Fruit fly (Drosophila melanogaster) whole organism, prepupa: ENCODE measurements around the gene CG3652.
A peak's percentile ranks its signal among the peaks of the same experiment; 100 is the strongest.

ENCODE experiments used
- Blimp-1 ChIP-seq: fragments of 200-800 bp; sonication (Bioruptor generic); optimal IDR thresholded peaks from 3 replicates; lab custom pipeline; 2017; ENCODE audit warnings: missing biosample characterization, missing genetic modification characterization, mild to moderate bottlenecking, moderate library complexity, missing genetic modification reagents
- CG10669 ChIP-seq: fragments of 200-800 bp; sonication (Bioruptor generic); optimal IDR thresholded peaks from 3 replicates; lab custom pipeline; 2018; ENCODE audit warnings: missing biosample characterization, mild to moderate bottlenecking, missing genetic modification characterization, moderate library complexity
- CG11762 ChIP-seq: fragments of 200-800 bp; sonication (Bioruptor generic); optimal IDR thresholded peaks from 3 replicates; lab custom pipeline; 2016; ENCODE audit warnings: missing biosample characterization, missing genetic modification characterization; ENCODE audit not compliant: insufficient read depth
- CG11902 ChIP-seq: fragments of 200-800 bp; sonication (Bioruptor generic); optimal IDR thresholded peaks from 3 replicates; lab custom pipeline; 2016; ENCODE audit warnings: missing biosample characterization, missing genetic modification characterization
- CG15336 ChIP-seq: fragments of 200-800 bp; sonication (Bioruptor generic); IDR thresholded peaks from 2 replicates; pipeline ENCODE4 v1.3.6; 2022; ENCODE audit warnings: missing biosample characterization, missing genetic modification characterization
- CG1621 ChIP-seq: fragments of 200-800 bp; sonication (Bioruptor generic); optimal IDR thresholded peaks from 3 replicates; lab custom pipeline; 2018; ENCODE audit warnings: missing biosample characterization, mild to moderate bottlenecking, missing genetic modification characterization
- CG16779 ChIP-seq: fragments of 200-800 bp; sonication (Bioruptor generic); optimal IDR thresholded peaks from 3 replicates; lab custom pipeline; 2017; ENCODE audit warnings: missing biosample characterization, mild to moderate bottlenecking, missing genetic modification characterization
- CG3032 ChIP-seq: fragments of 200-800 bp; optimal IDR thresholded peaks from 2 replicates; lab custom pipeline; 2019; ENCODE audit warnings: missing biosample characterization, mild to moderate bottlenecking, missing genetic modification characterization, moderate library complexity
- CG32006 ChIP-seq: fragments of 200-800 bp; sonication (Bioruptor generic); optimal IDR thresholded peaks from 3 replicates; lab custom pipeline; 2017; ENCODE audit warnings: missing biosample characterization, mild to moderate bottlenecking, missing genetic modification characterization
- CG3919 ChIP-seq: fragments of 200-800 bp; sonication (Bioruptor generic); optimal IDR thresholded peaks from 3 replicates; lab custom pipeline; 2016; ENCODE audit warnings: missing biosample characterization, missing genetic modification characterization
- CG6163 ChIP-seq: fragments of 200-800 bp; sonication (Bioruptor generic); IDR thresholded peaks from 3 replicates; pipeline ENCODE4 v1.3.6; 2022; ENCODE audit warnings: missing biosample characterization, missing genetic modification characterization
- CG6276 ChIP-seq: fragments of 200-800 bp; sonication (Bioruptor generic); optimal IDR thresholded peaks from 2 replicates; lab custom pipeline; 2017; ENCODE audit warnings: missing biosample characterization, mild to moderate bottlenecking, missing genetic modification characterization
- CG6792 ChIP-seq: fragments of 200-800 bp; sonication (Bioruptor generic); optimal IDR thresholded peaks from 3 replicates; lab custom pipeline; 2016; ENCODE audit warnings: missing biosample characterization, missing genetic modification characterization
- CG6808 ChIP-seq: fragments of 200-800 bp; sonication (Bioruptor generic); optimal IDR thresholded peaks from 3 replicates; lab custom pipeline; 2017; ENCODE audit warnings: missing biosample characterization, missing genetic modification characterization, mild to moderate bottlenecking, moderate library complexity, missing genetic modification reagents
- CG6854 ChIP-seq: fragments of 200-800 bp; sonication (Bioruptor generic); optimal IDR thresholded peaks from 2 replicates; lab custom pipeline; 2017; ENCODE audit warnings: missing biosample characterization, mild to moderate bottlenecking, missing genetic modification characterization
- CG8119 ChIP-seq: fragments of 200-800 bp; sonication (Bioruptor generic); IDR thresholded peaks from 3 replicates; pipeline ENCODE4 v1.3.6; 2022; ENCODE audit warnings: missing biosample characterization, missing genetic modification characterization
- CG8319 ChIP-seq: fragments of 200-800 bp; sonication (Bioruptor generic); optimal IDR thresholded peaks from 3 replicates; lab custom pipeline; 2016; ENCODE audit warnings: missing biosample characterization, missing genetic modification characterization
- CG8632 ChIP-seq: fragments of 200-800 bp; sonication (Bioruptor generic); optimal IDR thresholded peaks from 3 replicates; lab custom pipeline; 2016; ENCODE audit warnings: missing biosample characterization, missing genetic modification characterization
- CG9139 ChIP-seq: fragments of 200-800 bp; sonication (Bioruptor generic); optimal IDR thresholded peaks from 3 replicates; lab custom pipeline; 2017; ENCODE audit warnings: missing biosample characterization, mild to moderate bottlenecking, missing genetic modification characterization
- Eip75B ChIP-seq: fragments of 200-800 bp; sonication (Bioruptor generic); optimal IDR thresholded peaks from 3 replicates; lab custom pipeline; 2016; ENCODE audit warnings: missing biosample characterization, missing genetic modification characterization
- Eip78C ChIP-seq: fragments of 200-800 bp; sonication (Bioruptor generic); peaks from one replicate; lab custom pipeline; 2016; ENCODE audit warnings: missing biosample characterization, missing genetic modification characterization
- Eip93F ChIP-seq: fragments of 200-800 bp; sonication (Bioruptor generic); optimal IDR thresholded peaks from 2 replicates; lab custom pipeline; 2016; ENCODE audit warnings: missing biosample characterization, mild to moderate bottlenecking, missing genetic modification characterization
- Gug ChIP-seq: fragments of 200-800 bp; sonication (Bioruptor generic); IDR thresholded peaks from 2 replicates; pipeline ENCODE4 v1.3.6; 2022; ENCODE audit warnings: missing biosample characterization, missing genetic modification characterization
- Hr38 ChIP-seq: sonication (Bioruptor generic); optimal IDR thresholded peaks from 2 replicates; lab custom pipeline; 2016; ENCODE audit warnings: missing biosample characterization, missing genetic modification characterization
- Hr39 ChIP-seq: fragments of 200-800 bp; sonication (Bioruptor generic); optimal IDR thresholded peaks from 2 replicates; lab custom pipeline; 2016; ENCODE audit warnings: missing biosample characterization, missing genetic modification characterization
- Hr4 ChIP-seq: fragments of 200-800 bp; sonication (Bioruptor generic); optimal IDR thresholded peaks from 3 replicates; lab custom pipeline; 2016; ENCODE audit warnings: missing biosample characterization, missing genetic modification characterization
- Lpt ChIP-seq: fragments of 200-800 bp; sonication (Bioruptor generic); optimal IDR thresholded peaks from 3 replicates; lab custom pipeline; 2016; ENCODE audit warnings: missing biosample characterization, missing genetic modification characterization
- Sox102F ChIP-seq: fragments of 200-800 bp; sonication (Bioruptor generic); optimal IDR thresholded peaks from 2 replicates; lab custom pipeline; 2016; ENCODE audit warnings: missing biosample characterization, mild to moderate bottlenecking, missing genetic modification characterization
- Sox14 ChIP-seq: fragments of 200-800 bp; sonication (Bioruptor generic); optimal IDR thresholded peaks from 3 replicates; lab custom pipeline; 2016; ENCODE audit warnings: missing biosample characterization, missing genetic modification characterization
- Sox15 ChIP-seq: fragments of 200-800 bp; sonication (Bioruptor generic); optimal IDR thresholded peaks from 3 replicates; lab custom pipeline; 2016; ENCODE audit warnings: missing biosample characterization, missing genetic modification characterization
- achi ChIP-seq: fragments of 200-800 bp; sonication (Bioruptor generic); optimal IDR thresholded peaks from 3 replicates; lab custom pipeline; 2016; ENCODE audit warnings: missing biosample characterization, missing genetic modification characterization
- cyc ChIP-seq: fragments of 200-800 bp; sonication (Bioruptor generic); optimal IDR thresholded peaks from 3 replicates; lab custom pipeline; 2016; ENCODE audit warnings: missing biosample characterization, missing genetic modification characterization
- dac ChIP-seq: fragments of 200-800 bp; sonication (Bioruptor generic); optimal IDR thresholded peaks from 2 replicates; lab custom pipeline; 2017; ENCODE audit warnings: missing biosample characterization, mild to moderate bottlenecking, missing genetic modification characterization
- eg ChIP-seq: fragments of 200-800 bp; sonication (Bioruptor generic); IDR thresholded peaks from 3 replicates; pipeline ENCODE4 v1.3.6; 2022; ENCODE audit warnings: missing biosample characterization, missing genetic modification characterization
- fd59A ChIP-seq: fragments of 200-800 bp; sonication (Bioruptor generic); optimal IDR thresholded peaks from 2 replicates; lab custom pipeline; 2017; ENCODE audit warnings: missing biosample characterization, mild to moderate bottlenecking, missing genetic modification characterization, missing genetic modification reagents
- lz ChIP-seq: fragments of 200-800 bp; sonication (Bioruptor generic); optimal IDR thresholded peaks from 3 replicates; lab custom pipeline; 2016; ENCODE audit warnings: missing biosample characterization, missing genetic modification characterization
- net ChIP-seq: fragments of 200-800 bp; sonication (Bioruptor generic); optimal IDR thresholded peaks from 3 replicates; lab custom pipeline; 2016; ENCODE audit warnings: missing biosample characterization, missing genetic modification characterization
- pdm3 ChIP-seq: fragments of 200-800 bp; sonication (Bioruptor generic); optimal IDR thresholded peaks from 3 replicates; lab custom pipeline; 2016; ENCODE audit warnings: missing biosample characterization, missing genetic modification characterization
- salr ChIP-seq, 2 experiments: fragments of 200-800 bp; sonication (Bioruptor generic); optimal IDR thresholded peaks; 3 replicates each; lab custom pipeline; 2016 to 2018; ENCODE audit warnings: missing biosample characterization in 2 of 2, missing genetic modification characterization in 2 of 2, mild to moderate bottlenecking in 1 of 2
- ss ChIP-seq, 2 experiments: fragments of 200-800 bp; sonication (Bioruptor generic); optimal IDR thresholded peaks; 2 replicates in 1 of 2; 3 replicates in 1 of 2; lab custom pipeline; 2017 to 2018; ENCODE audit warnings: mild to moderate bottlenecking in 2 of 2, missing biosample characterization in 2 of 2, missing genetic modification characterization in 2 of 2, moderate library complexity in 1 of 2
- svp ChIP-seq: fragments of 200-800 bp; sonication (Bioruptor generic); peaks from one replicate; lab custom pipeline; 2016; ENCODE audit warnings: missing biosample characterization, missing genetic modification characterization
- topi ChIP-seq: fragments of 200-800 bp; sonication (Bioruptor generic); optimal IDR thresholded peaks from 3 replicates; lab custom pipeline; 2016; ENCODE audit warnings: missing biosample characterization, missing genetic modification characterization
- vri ChIP-seq: fragments of 200-800 bp; sonication (Bioruptor generic); optimal IDR thresholded peaks from 3 replicates; lab custom pipeline; 2016; ENCODE audit warnings: missing biosample characterization, mild to moderate bottlenecking, missing genetic modification characterization

The CG3652 gene

DNA sequence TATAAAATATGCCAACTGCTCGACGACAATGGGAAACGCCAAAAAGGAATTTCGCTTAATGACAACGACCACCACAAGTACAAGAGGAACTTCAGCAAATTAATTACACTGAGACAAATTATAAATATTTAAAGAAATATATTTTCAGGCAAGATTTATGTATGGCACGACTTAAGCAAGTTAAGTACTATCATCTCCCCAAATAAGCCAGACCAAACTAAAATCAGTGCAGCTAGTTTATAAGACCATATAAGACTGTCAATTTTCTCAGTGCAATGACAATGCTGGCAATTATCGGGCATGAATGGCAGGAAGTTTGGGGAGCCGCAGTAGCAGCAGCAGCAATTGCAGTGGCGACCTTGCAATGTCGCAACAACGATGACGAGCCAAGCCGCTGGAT, 45.1 kb downstream of the CG3652 start (continued):
- TF ChIP-seq CG3919 (GFP tag; lab: Kevin White, UChicago) (peak; percentile 87), CG11762 (GFP tag; lab: Kevin White, UChicago) (peak; percentile 69), CG10669 (GFP tag; lab: Kevin White, UChicago) (peak; percentile 71), CG8632 (GFP tag; lab: Kevin White, UChicago) (peak; percentile 84), CG1621 (tag; lab: Kevin White, UChicago) (peak; percentile 67), CG9139 (GFP tag; lab: Kevin White, UChicago) (peak; percentile 32), achi (GFP tag; lab: Kevin White, UChicago) (peak; percentile 78), CG6808 (GFP tag; lab: Kevin White, UChicago) (peak; percentile 71), Sox14 (peak; percentile 49), CG3032 (tag; lab: Kevin White, UChicago) (peak; percentile 67), cyc (GFP tag; lab: Kevin White, UChicago) (peak; percentile 59), fd59A (GFP tag; lab: Kevin White, UChicago) (peak; percentile 46), Lpt (GFP tag; lab: Kevin White, UChicago) (peak; percentile 29), dac (GFP tag; lab: Kevin White, UChicago) (no peak), CG6854 (GFP tag; lab: Kevin White, UChicago) (peak; percentile 58), net (peak; percentile 66), CG8319 (GFP tag; lab: Kevin White, UChicago) (peak; percentile 77), ss (GFP tag; optimal IDR thresholded peaks at IDR 0.05; lab: Kevin White, UChicago) (peak; percentile 52 to 79), CG16779 (tag; lab: Kevin White, UChicago) (peak; percentile 51), CG32006 (GFP tag; lab: Kevin White, UChicago) (peak; percentile 66), pdm3 (GFP tag; lab: Kevin White, UChicago) (peak; percentile 80), Sox102F (GFP tag; lab: Kevin White, UChicago) (peak; percentile 64), CG6792 (GFP tag; lab: Kevin White, UChicago) (peak; percentile 78), Eip75B (GFP tag; lab: Kevin White, UChicago) (peak; percentile 75), Hr39 (GFP tag; lab: Kevin White, UChicago) (peak; percentile 52), lz (GFP tag; lab: Kevin White, UChicago) (peak; percentile 54), vri (GFP tag; lab: Kevin White, UChicago) (no peak), eg (peak; percentile 60; the same call in 1 of the 3 replicates), CG8119 (GFP tag; lab: Robert Waterston, UW) (peak; percentile 49; the same call in 1 of the 3 replicates), Hr4 (GFP tag; lab: Kevin White, UChicago) (peak; percentile 53), Gug (GFP tag; lab: Robert Waterston, UW) (no peak), salr (GFP tag; optimal IDR thresholded peaks at IDR 0.05; lab: Kevin White, UChicago) (peak in 1 of 2 experiments; percentile 46)

DNA sequence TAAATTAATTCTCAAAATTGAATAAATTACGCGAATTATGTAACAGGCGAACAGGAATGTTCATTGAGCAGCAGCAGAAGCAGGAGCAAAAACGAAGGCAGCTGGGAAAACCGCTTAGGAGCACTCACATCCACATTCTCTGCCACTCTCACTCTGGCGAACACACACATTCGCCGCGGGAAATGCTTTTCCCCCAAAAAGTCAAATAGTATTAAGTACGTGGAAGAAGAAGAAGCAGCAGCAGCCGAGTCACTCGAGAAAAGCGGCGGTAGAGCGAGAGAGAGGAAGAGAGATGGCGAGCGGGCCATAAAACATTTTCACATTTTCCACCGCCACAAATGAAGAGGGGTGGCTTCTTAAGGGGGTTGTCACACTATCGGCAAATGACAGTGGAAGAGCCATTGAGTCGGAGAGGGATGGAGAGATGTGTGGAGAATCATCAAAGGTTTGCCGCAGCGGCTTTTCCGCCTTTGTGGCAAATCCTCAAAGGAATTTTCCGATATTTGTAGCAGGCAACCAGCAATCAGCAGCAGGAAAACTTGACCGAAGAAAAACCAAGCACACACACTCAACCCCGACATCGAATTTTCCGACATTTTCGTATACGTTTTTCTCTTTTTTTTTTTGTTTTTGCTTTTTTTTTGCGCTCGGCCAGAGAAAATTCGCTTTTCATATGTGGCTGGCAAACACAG, 46.9 kb downstream of the CG3652 start:
- TF ChIP-seq CG6163 (GFP tag; lab: Robert Waterston, UW): peak; percentile 82
- peak; percentile 5 for TF ChIP-seq CG32006 (GFP tag; lab: Kevin White, UChicago)
- no peak for TF ChIP-seq topi (GFP tag; lab: Kevin White, UChicago)
- TF ChIP-seq CG3032 (tag; lab: Kevin White, UChicago): no peak
- peak; percentile 19 for TF ChIP-seq achi (GFP tag; lab: Kevin White, UChicago)
- TF ChIP-seq dac (GFP tag; lab: Kevin White, UChicago): peak; percentile 48
- peak; percentile 61 for TF ChIP-seq Eip78C (GFP tag; lab: Kevin White, UChicago)
- TF ChIP-seq CG8119 (GFP tag; lab: Robert Waterston, UW): peak; percentile 91
- peak in 1 of 2 experiments; percentile 73 for TF ChIP-seq salr (GFP tag; optimal IDR thresholded peaks at IDR 0.05; lab: Kevin White, UChicago)
- no peak for TF ChIP-seq Eip93F (GFP tag; lab: Kevin White, UChicago)
- no peak for TF ChIP-seq svp (GFP tag; lab: Kevin White, UChicago)
- TF ChIP-seq CG6808 (GFP tag; lab: Kevin White, UChicago): no peak
- peak; percentile 29 for TF ChIP-seq net
- TF ChIP-seq CG6276 (GFP tag; lab: Kevin White, UChicago): peak; percentile 91
- no peak for TF ChIP-seq CG11762 (GFP tag; lab: Kevin White, UChicago)
- TF ChIP-seq Sox14: no peak
- TF ChIP-seq Sox15 (GFP tag; lab: Kevin White, UChicago): no peak
- no peak for TF ChIP-seq Blimp-1 (GFP tag; lab: Kevin White, UChicago)
- TF ChIP-seq Eip75B (GFP tag; lab: Kevin White, UChicago): no peak
- no peak for TF ChIP-seq CG16779 (tag; lab: Kevin White, UChicago)
- no peak for TF ChIP-seq CG11902 (GFP tag; lab: Kevin White, UChicago)
- peak; percentile 11 for TF ChIP-seq Hr4 (GFP tag; lab: Kevin White, UChicago)
- no peak for TF ChIP-seq cyc (GFP tag; lab: Kevin White, UChicago)
- TF ChIP-seq CG1621 (tag; lab: Kevin White, UChicago): no peak
- peak; percentile 51 for TF ChIP-seq Gug (GFP tag; lab: Robert Waterston, UW)
- TF ChIP-seq CG10669 (GFP tag; lab: Kevin White, UChicago): no peak
- peak; percentile 90 for TF ChIP-seq CG15336 (GFP tag; lab: Robert Waterston, UW)
- TF ChIP-seq pdm3 (GFP tag; lab: Kevin White, UChicago): no peak
- peak; percentile 93 for TF ChIP-seq eg
- TF ChIP-seq fd59A (GFP tag; lab: Kevin White, UChicago): no peak
- TF ChIP-seq Sox102F (GFP tag; lab: Kevin White, UChicago): no peak
- TF ChIP-seq Lpt (GFP tag; lab: Kevin White, UChicago): peak; percentile 60
- TF ChIP-seq Hr38 (GFP tag; lab: Kevin White, UChicago): peak; percentile 11
- TF ChIP-seq CG3919 (GFP tag; lab: Kevin White, UChicago): no peak
